Fruit fly (Drosophila melanogaster): ENCODE measurements around the gene CG42586.
"Not testable (repeated sequence)": the region's sequence is repeated elsewhere in the genome, so short reads cannot be mapped to it uniquely, and the experiment has no call there.

- not testable (repeated sequence) for TF ChIP-seq Lpt (GFP tag; optimal IDR thresholded peaks at IDR 0.05); eg (GFP tag; IDR thresholded peaks at IDR 0.05); OdsH (GFP tag; optimal IDR thresholded peaks at IDR 0.05); CG6276 (GFP tag; optimal IDR thresholded peaks at IDR 0.05); CG8119 (GFP tag; IDR thresholded peaks at IDR 0.05)
These were observed 1.3 kb upstream of the CG42586 start, which contains the start of gene CG34166 for dm6 chr2L:14742893-14743292.

Data from whole organism, prepupa.